Worm (Caenorhabditis elegans): Measurements from ENCODE around the gene W10C6.2.

The W10C6.2 gene

DNA sequence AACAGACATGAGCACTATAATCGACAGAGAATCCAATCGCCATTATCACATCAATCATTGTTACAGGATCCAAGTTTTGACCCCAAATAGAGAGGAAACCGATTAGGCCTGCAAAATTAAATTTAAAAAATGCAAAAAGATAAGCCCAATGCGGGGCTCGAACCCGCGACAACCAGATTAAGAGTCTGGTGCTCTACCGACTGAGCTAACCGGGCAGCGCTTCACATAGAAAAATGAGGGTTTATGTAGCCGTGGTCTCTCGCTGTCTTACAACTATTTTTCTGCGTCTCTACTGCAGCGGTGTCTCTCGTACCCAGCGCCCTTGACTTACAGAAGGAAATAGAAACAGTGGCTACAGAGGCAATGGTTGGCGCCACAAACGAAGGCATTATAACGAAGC, 36.0 kb upstream of the W10C6.2 start (continued):
- peak; percentile 68 for TF ChIP-seq arid-1 (GFP tag; conservative IDR thresholded peaks at IDR 0.05)

DNA sequence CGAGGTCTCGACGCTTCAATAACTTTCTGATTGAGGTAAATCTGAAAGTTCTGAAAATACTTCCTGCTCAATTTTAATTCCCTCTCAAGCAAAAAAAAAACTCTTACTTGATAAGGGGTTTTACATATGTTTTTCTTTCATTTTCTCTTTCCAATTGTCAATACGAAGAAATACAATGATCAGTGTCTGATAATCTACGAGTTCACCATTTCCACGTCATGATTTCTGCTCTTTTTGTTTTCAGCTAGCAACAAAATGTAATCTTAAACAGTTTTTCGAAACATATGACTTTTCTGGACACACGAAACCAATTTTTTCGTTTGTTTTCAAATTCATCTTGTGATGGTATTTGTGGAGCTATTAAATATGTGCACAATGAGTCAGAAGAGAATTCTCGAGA, 34.5 kb upstream of the W10C6.2 start:
- TF ChIP-seq mep-1 (tag; optimal IDR thresholded peaks at IDR 0.05) (no peak), daf-8 (GFP tag; IDR thresholded peaks at IDR 0.05) (no peak), dve-1 (tag; optimal IDR thresholded peaks at IDR 0.05; ENCODE audit: insufficient read depth) (peak; percentile 43), nhr-77 (tag; optimal IDR thresholded peaks at IDR 0.05) (peak; percentile 50), F44E2.7 (GFP tag; IDR thresholded peaks at IDR 0.05) (no peak), hlh-30 (tag; optimal IDR thresholded peaks at IDR 0.05; ENCODE audit: insufficient read depth) (peak; percentile 3), daf-16 (GFP tag; optimal IDR thresholded peaks at IDR 0.05) (no peak), daf-16 (tag; optimal IDR thresholded peaks at IDR 0.05) (peak; percentile 90), nhr-28 (tag; optimal IDR thresholded peaks at IDR 0.05) (peak; percentile 53), nhr-42 (GFP tag; IDR thresholded peaks at IDR 0.05) (no peak), hlh-11 (tag; optimal IDR thresholded peaks at IDR 0.05) (peak; percentile 16)

DNA sequence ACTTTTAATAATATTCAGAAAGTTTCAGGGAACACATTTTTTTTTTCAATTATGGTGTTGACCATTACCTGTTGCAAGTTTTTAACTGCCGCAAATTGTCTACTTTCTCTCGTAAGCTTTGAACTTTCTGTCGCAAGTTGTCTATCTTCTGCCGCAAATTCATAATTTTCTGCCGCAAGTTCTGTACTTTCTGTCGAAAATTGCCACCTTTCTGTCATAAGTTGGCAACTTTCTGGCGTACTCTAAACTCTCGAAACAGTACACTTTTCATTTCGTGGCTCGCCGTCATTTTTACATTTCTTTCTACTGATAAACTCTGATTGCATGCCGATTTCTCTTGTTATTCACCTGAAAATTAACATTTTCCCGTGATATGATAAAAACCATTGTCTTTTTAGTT, 33.7 kb upstream of the W10C6.2 start:
- TF ChIP-seq daf-12 (tag; optimal IDR thresholded peaks at IDR 0.05) (no peak), aly-2 (tag; optimal IDR thresholded peaks at IDR 0.05) (no peak), lin-15B (tag; optimal IDR thresholded peaks at IDR 0.05) (no peak), ceh-62 (tag; optimal IDR thresholded peaks at IDR 0.05) (no peak), ZK337.2 (GFP tag; IDR thresholded peaks at IDR 0.05) (no peak), Y48G9A.11 (GFP tag; IDR thresholded peaks at IDR 0.05) (no peak), F49E8.2 (tag; optimal IDR thresholded peaks at IDR 0.05; ENCODE audit: borderline replicate concordance) (no peak), arid-1 (GFP tag; conservative IDR thresholded peaks at IDR 0.05) (no peak), daf-16 (GFP tag; optimal IDR thresholded peaks at IDR 0.05) (no peak), daf-16 (tag; optimal IDR thresholded peaks at IDR 0.05) (peak; percentile 43), aha-1 (tag) (peak; percentile 97), hlh-11 (tag; optimal IDR thresholded peaks at IDR 0.05) (peak; percentile 8), dve-1 (tag; optimal IDR thresholded peaks at IDR 0.05; ENCODE audit: insufficient read depth) (peak; percentile 4), egl-27 (tag; optimal IDR thresholded peaks at IDR 0.05) (no peak), dmd-6 (GFP tag; IDR thresholded peaks at IDR 0.05) (peak; percentile 37), pqm-1 (tag; optimal IDR thresholded peaks at IDR 0.05) (no peak), hlh-30 (tag; optimal IDR thresholded peaks at IDR 0.05; ENCODE audit: insufficient read depth) (peak; percentile 14), R02D3.7 (tag; optimal IDR thresholded peaks at IDR 0.05) (no peak)

DNA sequence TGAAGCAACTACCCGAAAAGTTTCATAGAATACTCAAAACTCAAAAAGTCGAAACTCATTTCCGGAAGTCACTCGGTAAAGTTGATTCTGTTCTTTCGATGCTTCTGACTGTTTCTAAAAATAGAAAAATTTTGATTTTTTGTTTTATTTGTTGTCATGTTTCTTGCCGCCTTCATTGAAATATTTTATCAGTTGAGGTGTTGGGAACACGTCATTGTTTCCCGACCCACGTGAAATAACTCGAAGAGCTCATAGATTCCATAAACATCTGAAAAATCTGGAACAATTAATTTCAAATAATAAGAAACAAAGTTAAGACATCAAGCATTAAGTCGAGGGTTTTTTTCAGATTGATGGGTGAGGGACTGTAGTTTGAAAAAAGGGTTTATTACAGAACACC, 33.3 kb upstream of the W10C6.2 start:
- no peak for TF ChIP-seq snpc-4 (tag; optimal IDR thresholded peaks at IDR 0.05)
- no peak for TF ChIP-seq daf-16 (GFP tag; optimal IDR thresholded peaks at IDR 0.05)
- peak; percentile 90 for TF ChIP-seq daf-16 (tag; optimal IDR thresholded peaks at IDR 0.05)
- TF ChIP-seq dmd-6 (GFP tag; IDR thresholded peaks at IDR 0.05) = peak; percentile 24
- no peak for TF ChIP-seq pqm-1 (tag; optimal IDR thresholded peaks at IDR 0.05)
- no peak for TF ChIP-seq F10B5.3 (tag; optimal IDR thresholded peaks at IDR 0.05)
- TF ChIP-seq nhr-6 (tag; optimal IDR thresholded peaks at IDR 0.05) = no peak
- TF ChIP-seq ceh-32 (tag; optimal IDR thresholded peaks at IDR 0.05; ENCODE audit: poor library complexity) = no peak
- no peak for TF ChIP-seq nhr-25 (tag; optimal IDR thresholded peaks at IDR 0.05; ENCODE audit: borderline replicate concordance, insufficient read depth)
- no peak for TF ChIP-seq cey-2 (tag; optimal IDR thresholded peaks at IDR 0.05; ENCODE audit: borderline replicate concordance, insufficient read depth)
- no peak for TF ChIP-seq arid-1 (GFP tag; conservative IDR thresholded peaks at IDR 0.05)
- TF ChIP-seq php-3 (GFP tag; IDR thresholded peaks at IDR 0.05) = peak; percentile 6; the same call in 1 of the 2 replicates
- TF ChIP-seq mdt-29 (GFP tag; IDR thresholded peaks at IDR 0.05) = no peak
- peak; percentile 33 for TF ChIP-seq hlh-11 (tag; optimal IDR thresholded peaks at IDR 0.05)
- TF ChIP-seq ceh-28 (tag; optimal IDR thresholded peaks at IDR 0.05) = no peak

DNA sequence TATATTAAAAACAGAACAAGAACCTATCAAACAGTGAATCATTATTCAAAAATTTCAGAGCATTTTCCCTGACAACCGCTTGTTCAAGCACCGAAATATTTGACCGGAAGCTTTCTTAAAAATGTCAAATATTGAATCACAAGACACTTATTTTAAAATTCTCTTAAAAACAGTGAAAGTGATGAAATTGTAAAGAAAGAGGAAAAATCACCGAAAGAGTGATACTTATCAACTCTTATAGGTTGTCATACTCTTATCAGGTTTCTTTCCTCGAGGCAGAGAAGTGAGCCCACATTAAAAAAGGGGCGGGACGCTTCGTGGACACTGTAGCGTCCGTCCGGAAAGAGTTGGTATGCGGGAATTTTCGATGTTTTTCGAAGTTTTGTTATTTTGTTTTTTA, 32.1 kb upstream of the W10C6.2 start:
- TF ChIP-seq zag-1 (tag; optimal IDR thresholded peaks at IDR 0.05) (no peak), nhr-76 (tag; optimal IDR thresholded peaks at IDR 0.05) (no peak), zfp-3 (GFP tag; conservative IDR thresholded peaks at IDR 0.05) (no peak), pha-4 (GFP tag; IDR thresholded peaks at IDR 0.05) (no peak), pha-4 (tag; optimal IDR thresholded peaks at IDR 0.05) (no peak), Y5F2A.4 (GFP tag; optimal IDR thresholded peaks at IDR 0.05) (no peak), nhr-6 (tag; optimal IDR thresholded peaks at IDR 0.05) (no peak), F37D6.2 (tag; optimal IDR thresholded peaks at IDR 0.05) (no peak), nhr-42 (GFP tag; IDR thresholded peaks at IDR 0.05) (no peak), cey-2 (tag; optimal IDR thresholded peaks at IDR 0.05; ENCODE audit: borderline replicate concordance, insufficient read depth) (no peak), Y75B8A.6 (GFP tag; IDR thresholded peaks at IDR 0.05) (no peak), F26F4.8 (GFP tag; conservative IDR thresholded peaks at IDR 0.05) (no peak), aha-1 (tag) (no peak), hif-1 (tag; optimal IDR thresholded peaks at IDR 0.05) (no peak), nhr-10 (tag; optimal IDR thresholded peaks at IDR 0.05) (peak; percentile 40), ztf-7 (tag; optimal IDR thresholded peaks at IDR 0.05) (no peak)

Data from whole organism, L4 larva.